Worm (Caenorhabditis elegans) whole organism, mixed stage, embryonic: ENCODE results near the gene T15B12.2.

Experiments used
- elt-1 ChIP-seq: sonication (generic microtip); optimal IDR thresholded peaks from 2 replicates; lab custom pipeline; 2017; ENCODE audit warnings: missing genetic modification characterization, mild to moderate bottlenecking, missing compliant biosample characterization, antibody characterized with exemption, moderate library complexity, borderline replicate concordance; ENCODE audit not compliant: insufficient read depth
- lin-13 ChIP-seq: fragments of 150-350 bp; optimal IDR thresholded peaks from 2 replicates; lab custom pipeline; 2014; ENCODE audit warnings: missing biosample characterization, missing genetic modification characterization
- nhr-76 ChIP-seq: sonication (generic microtip); optimal IDR thresholded peaks from 2 replicates; lab custom pipeline; 2017; ENCODE audit warnings: missing biosample characterization, missing genetic modification characterization
- unc-62 ChIP-seq: fragments of 150-350 bp; optimal IDR thresholded peaks from 2 replicates; lab custom pipeline; 2014; ENCODE audit warnings: missing biosample characterization, missing genetic modification reagents, missing genetic modification characterization

ce11 chrIII:5308278-5308677 is 6.6 kb upstream of the T15B12.2 start, which contains the start of gene mog-3:
- TF ChIP-seq elt-1 (tag; lab: Kevin White, UChicago) (no peak), nhr-76 (tag; lab: Kevin White, UChicago) (no peak), unc-62 (no peak), lin-13 (peak; percentile 29)
